Fruit fly (Drosophila melanogaster) whole organism: ENCODE results near the gene Mhc.

Experiments used
- CG8478 ChIP-seq: fragments of >200 bp; optimal IDR thresholded peaks from 2 replicates; lab custom pipeline; 2018; ENCODE audit warnings: inconsistent platforms
- Dll ChIP-seq: fragments of >200 bp; optimal IDR thresholded peaks from 2 replicates; lab custom pipeline; 2017
- EcR ChIP-seq, 2 experiments: fragments of >200 bp; optimal IDR thresholded peaks; 2 replicates each; lab custom pipeline; 2017; ENCODE audit warnings: missing biosample characterization in 2 of 2, missing genetic modification characterization in 2 of 2, missing genetic modification reagents in 2 of 2
- pan ChIP-seq: fragments of >200 bp; optimal IDR thresholded peaks from 2 replicates; lab custom pipeline; 2017
- psq ChIP-seq: fragments of >200 bp; optimal IDR thresholded peaks from 2 replicates; lab custom pipeline; 2017
- usp ChIP-seq: fragments of >200 bp; optimal IDR thresholded peaks from 2 replicates; lab custom pipeline; 2017; ENCODE audit warnings: missing biosample characterization, missing genetic modification characterization, mixed read lengths

- no peak for TF ChIP-seq CG8478 (lab: Kevin White, UChicago)
- TF ChIP-seq pan (lab: Kevin White, UChicago) = no peak
- TF ChIP-seq usp = no peak
- no peak for TF ChIP-seq Dll (lab: Kevin White, UChicago)
- no peak for TF ChIP-seq psq
- no peak for TF ChIP-seq EcR (GFP tag; optimal IDR thresholded peaks at IDR 0.05; lab: Kevin White, UChicago)
These were observed 28.0 kb upstream of the Mhc start, which contains the start of the genes glu and ChLD3 for dm6 chr2L:16738206-16738900.
